Fruit fly (Drosophila melanogaster): ENCODE data around the gene E5.

The E5 gene

DNA sequence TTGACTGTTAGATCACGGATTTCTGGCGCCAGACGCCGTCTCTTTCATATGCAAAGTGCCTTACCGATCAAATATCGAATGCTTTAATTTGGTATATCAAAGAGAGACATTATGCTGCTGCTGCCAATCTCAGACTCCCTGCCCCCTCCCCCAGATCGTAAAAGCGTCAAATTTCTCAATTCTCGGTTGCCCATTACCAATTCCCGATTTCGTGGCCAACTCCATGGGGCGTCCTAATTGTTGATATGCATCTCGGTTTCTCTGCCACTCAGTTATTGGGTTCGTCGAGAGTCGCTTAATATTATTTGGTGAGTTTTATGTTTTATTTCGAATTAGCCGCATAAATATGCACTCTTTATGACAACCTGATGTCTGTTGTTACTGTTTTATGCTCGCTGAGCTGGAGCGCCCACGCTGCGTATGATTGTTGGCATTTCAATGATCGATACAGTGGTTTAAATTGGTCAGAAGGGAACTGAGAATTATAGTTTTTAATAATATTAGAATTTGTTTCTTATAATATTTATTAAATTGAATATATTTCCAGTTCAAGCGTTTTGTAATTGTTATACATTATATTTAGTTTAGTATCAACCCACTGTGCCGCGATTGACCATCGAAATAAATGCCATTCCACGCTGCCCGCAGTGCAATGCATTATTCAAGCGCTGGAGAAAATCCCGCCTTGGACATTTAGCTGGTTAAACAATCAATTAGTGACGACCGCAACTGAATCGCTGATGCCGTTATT, 32.8 kb upstream of the E5 start (continued):
- no peak for TF ChIP-seq CG6654 (GFP tag; optimal IDR thresholded peaks at IDR 0.05)
- TF ChIP-seq CG15696 (tag; optimal IDR thresholded peaks at IDR 0.05), result no peak
- peak; percentile 61 for TF ChIP-seq dmrt11E (tag; optimal IDR thresholded peaks at IDR 0.05)
- no peak for TF ChIP-seq Kr (GFP tag; optimal IDR thresholded peaks at IDR 0.05)
- TF ChIP-seq CG17568 (GFP tag; optimal IDR thresholded peaks at IDR 0.05), result no peak
- TF ChIP-seq oc (tag; optimal IDR thresholded peaks at IDR 0.05), result peak; percentile 35
- no peak for TF ChIP-seq Chrac-16 (GFP tag; optimal IDR thresholded peaks at IDR 0.05)
- TF ChIP-seq Ets97D (GFP tag; optimal IDR thresholded peaks at IDR 0.05), result no peak
- peak; percentile 45 for TF ChIP-seq tap (tag; optimal IDR thresholded peaks at IDR 0.05)
- no peak for TF ChIP-seq CG16813 (GFP tag; IDR thresholded peaks at IDR 0.05; ENCODE audit: partially characterized antibody)
- TF ChIP-seq dysf (GFP tag; IDR thresholded peaks at IDR 0.05), result peak; percentile 49; the same call in 2 of the 3 replicates
- TF ChIP-seq so (GFP tag; IDR thresholded peaks at IDR 0.05), result 0 out of 3 replicates have a peak, but pooled peaks have one; percentile 52
- no peak for TF ChIP-seq gro (GFP tag; optimal IDR thresholded peaks at IDR 0.05)
- TF ChIP-seq CG14667 (GFP tag; IDR thresholded peaks at IDR 0.05), result no peak
- TF ChIP-seq CG9876 (GFP tag; optimal IDR thresholded peaks at IDR 0.05), result no peak
- TF ChIP-seq bbx (GFP tag; IDR thresholded peaks at IDR 0.05; ENCODE audit: partially characterized antibody), result no peak
- no peak for TF ChIP-seq CG5245 (GFP tag; optimal IDR thresholded peaks at IDR 0.05)
- 0 out of 3 replicates have a peak, but pooled peaks have one; percentile 13 for TF ChIP-seq Optix (GFP tag; IDR thresholded peaks at IDR 0.05)
- no peak for TF ChIP-seq CG33557 (GFP tag; optimal IDR thresholded peaks at IDR 0.05)
- no peak for TF ChIP-seq CG1792 (GFP tag; optimal IDR thresholded peaks at IDR 0.05)
- TF ChIP-seq Blimp-1 (GFP tag; optimal IDR thresholded peaks at IDR 0.05), result peak; percentile 52
- peak; percentile 62 for TF ChIP-seq CG12391 (tag; optimal IDR thresholded peaks at IDR 0.05)
- TF ChIP-seq Nf-YB (GFP tag; optimal IDR thresholded peaks at IDR 0.05), result peak; percentile 8
- TF ChIP-seq abd-A (tag; optimal IDR thresholded peaks at IDR 0.05), result peak; percentile 93
- TF ChIP-seq CG9609 (GFP tag; optimal IDR thresholded peaks at IDR 0.05), result no peak
- TF ChIP-seq onecut (GFP tag; IDR thresholded peaks at IDR 0.05), result no peak
- TF ChIP-seq eyg (GFP tag; optimal IDR thresholded peaks at IDR 0.05), result no peak
- TF ChIP-seq cato (GFP tag; optimal IDR thresholded peaks at IDR 0.05; ENCODE audit: borderline replicate concordance), result no peak
- no peak for TF ChIP-seq gt (GFP tag; IDR thresholded peaks at IDR 0.05)
- no peak for TF ChIP-seq Fer1 (GFP tag; optimal IDR thresholded peaks at IDR 0.05)
- TF ChIP-seq CG9817 (tag; optimal IDR thresholded peaks at IDR 0.05), result no peak
- TF ChIP-seq CG17361 (GFP tag; IDR thresholded peaks at IDR 0.05), result peak; percentile 65
- peak; percentile 39 for TF ChIP-seq CG7556 (GFP tag; optimal IDR thresholded peaks at IDR 0.05)
- TF ChIP-seq CG7372 (GFP tag; IDR thresholded peaks at IDR 0.05), result peak; percentile 35; the same call in 1 of the 2 replicates
- no peak for TF ChIP-seq disco-r (GFP tag; optimal IDR thresholded peaks at IDR 0.05)
- TF ChIP-seq CG32772 (GFP tag; IDR thresholded peaks at IDR 0.05), result no peak
- TF ChIP-seq CG9932 (GFP tag; IDR thresholded peaks at IDR 0.05), result no peak
- TF ChIP-seq Vsx1 (GFP tag; optimal IDR thresholded peaks at IDR 0.05), result no peak
- peak; percentile 5 for TF ChIP-seq lab (GFP tag; optimal IDR thresholded peaks at IDR 0.05)
- TF ChIP-seq luna (GFP tag; optimal IDR thresholded peaks at IDR 0.05), result no peak
- TF ChIP-seq Trl (optimal IDR thresholded peaks at IDR 0.05), result no peak
- no peak for TF ChIP-seq Trl (GFP tag; optimal IDR thresholded peaks at IDR 0.05)
- TF ChIP-seq NfI (GFP tag; optimal IDR thresholded peaks at IDR 0.05), result no peak
- no peak for TF ChIP-seq repo (GFP tag; optimal IDR thresholded peaks at IDR 0.05)
- no peak for TF ChIP-seq jigr1 (GFP tag; IDR thresholded peaks at IDR 0.05)
- peak; percentile 75 for TF ChIP-seq CG2712 (tag; optimal IDR thresholded peaks at IDR 0.05)
- no peak for TF ChIP-seq nerfin-1 (tag; optimal IDR thresholded peaks at IDR 0.05)
- no peak for TF ChIP-seq Atf-2 (GFP tag; optimal IDR thresholded peaks at IDR 0.05)
- TF ChIP-seq tio (GFP tag; optimal IDR thresholded peaks at IDR 0.05), result peak; percentile 1
- no peak for TF ChIP-seq C15 (GFP tag; IDR thresholded peaks at IDR 0.05)

All from whole organism, embryonic.